Fruit fly (Drosophila melanogaster) Kc167 (cell line): Measurements from ENCODE around the gene CG7006.

Experiments
- Myc ChIP-seq: fragments of >200 bp; optimal IDR thresholded peaks from 2 replicates; lab custom pipeline; 2017; ENCODE audit warnings: missing external identifiers
- Sin3A ChIP-seq: fragments of >200 bp; optimal IDR thresholded peaks from 2 replicates; lab custom pipeline; 2018; ENCODE audit warnings: missing external identifiers
- h ChIP-seq: fragments of >200 bp; optimal IDR thresholded peaks from 3 replicates; lab custom pipeline; 2018; ENCODE audit warnings: missing external identifiers
- insv ChIP-seq: fragments of >200 bp; optimal IDR thresholded peaks from 3 replicates; lab custom pipeline; 2018; ENCODE audit warnings: missing external identifiers
- psq ChIP-seq: fragments of >200 bp; optimal IDR thresholded peaks from 2 replicates; lab custom pipeline; 2017; ENCODE audit warnings: missing external identifiers
- ttk ChIP-seq: sonication (Bioruptor generic); optimal IDR thresholded peaks from 2 replicates; lab custom pipeline; 2017; ENCODE audit warnings: missing external identifiers

Gene CG7006

dm6 chr3R:24850420-24850819 is at the start of gene CG7006:
Gene CG7006 (plus strand): TSS chr3R:24850627.
- TF ChIP-seq h, result no peak
- no peak for TF ChIP-seq psq
- TF ChIP-seq insv (lab: Kevin White, UChicago), result no peak
- TF ChIP-seq Sin3A (lab: Kevin White, UChicago), result no peak
- no peak for TF ChIP-seq ttk (lab: Kevin White, UChicago)
- TF ChIP-seq Myc, result no peak

DNA sequence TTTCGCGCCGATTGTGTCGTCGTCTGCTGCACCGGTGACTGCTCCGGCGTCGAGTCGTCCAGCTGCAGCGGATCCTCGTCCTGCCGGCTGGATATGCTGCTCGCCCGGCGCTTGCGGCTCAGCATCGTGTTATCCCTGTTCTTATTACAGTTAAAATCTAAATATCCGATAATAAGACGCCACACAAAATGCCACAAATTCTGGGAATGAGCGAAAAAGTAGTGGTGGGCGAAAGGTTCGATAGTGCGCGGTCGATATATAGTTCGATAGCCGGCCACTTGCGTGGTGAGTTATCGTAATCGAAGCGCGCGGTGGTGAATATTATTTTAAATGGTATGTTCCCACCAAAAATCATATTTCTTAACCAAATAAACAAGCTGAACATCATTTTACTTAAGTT is 45.4 kb upstream of the CG7006 start, which contains the start of gene polybromo:
Gene polybromo, minus strand, starts transcription at position 212 of the 400 bp plus-strand sequence.
- TF ChIP-seq ttk (lab: Kevin White, UChicago), result no peak
- no peak for TF ChIP-seq insv (lab: Kevin White, UChicago)
- no peak for TF ChIP-seq psq
- no peak for TF ChIP-seq Myc
- no peak for TF ChIP-seq h
- TF ChIP-seq Sin3A (lab: Kevin White, UChicago), result no peak

DNA sequence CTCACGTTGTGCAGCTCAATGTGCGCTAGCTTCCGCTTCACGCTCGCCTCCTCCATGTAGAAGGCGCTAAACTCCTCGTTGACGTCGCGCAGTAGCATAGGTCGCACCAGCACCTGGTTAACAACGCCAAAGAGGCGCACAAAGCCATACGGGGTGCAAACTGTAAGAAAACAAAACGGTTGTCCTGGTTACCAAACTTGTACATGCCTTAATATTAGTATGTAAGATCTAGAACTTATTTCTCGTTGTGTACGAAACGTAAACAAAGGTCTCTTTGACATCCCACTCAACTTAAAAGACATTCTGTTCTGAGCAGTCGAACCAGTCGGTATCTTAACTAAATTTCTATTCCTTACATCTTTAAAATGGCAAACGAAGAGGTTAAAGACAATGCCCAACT is 43.1 kb upstream of the CG7006 start, which contains the start of gene CG6980:
Gene CG6980, plus strand, starts transcription at position 301 of the 400 bp plus-strand sequence.
- TF ChIP-seq Myc (no peak), psq (no peak), insv (lab: Kevin White, UChicago) (no peak), Sin3A (lab: Kevin White, UChicago) (no peak), ttk (lab: Kevin White, UChicago) (no peak), h (no peak)

dm6 chr3R:24809576-24810279 is 40.7 kb upstream of the CG7006 start:
- no peak for TF ChIP-seq psq
- TF ChIP-seq Sin3A (lab: Kevin White, UChicago), result no peak
- no peak for TF ChIP-seq insv (lab: Kevin White, UChicago)
- TF ChIP-seq Myc, result no peak
- TF ChIP-seq h, result no peak
- TF ChIP-seq ttk (lab: Kevin White, UChicago), result no peak

- TF ChIP-seq psq, result no peak
- TF ChIP-seq Myc, result no peak
- TF ChIP-seq Sin3A (lab: Kevin White, UChicago), result no peak
- TF ChIP-seq insv (lab: Kevin White, UChicago), result no peak
- TF ChIP-seq h, result no peak
- no peak for TF ChIP-seq ttk (lab: Kevin White, UChicago)
Measured at dm6 chr3R:24810844-24811625, 39.4 kb upstream of the CG7006 start.

DNA sequence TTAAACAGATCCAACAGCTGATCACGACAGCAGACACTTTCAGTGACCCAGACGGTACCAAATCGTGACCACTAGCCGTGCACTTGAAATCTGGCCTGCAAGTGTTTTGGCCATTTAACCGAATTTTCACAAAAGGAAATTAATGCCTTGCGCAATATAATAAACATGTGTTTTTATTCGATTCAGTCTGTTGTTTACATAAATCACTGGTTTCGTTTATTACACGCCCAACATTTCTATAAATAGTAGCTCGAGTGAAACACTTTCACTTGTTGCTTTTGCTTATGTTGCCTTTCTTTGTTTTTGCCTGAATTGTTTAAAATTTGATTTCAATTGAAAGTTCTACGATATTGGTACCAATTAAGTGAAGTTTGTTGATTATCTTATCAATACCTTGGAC is 38.0 kb upstream of the CG7006 start:
- TF ChIP-seq Myc (no peak), Sin3A (lab: Kevin White, UChicago) (no peak), h (no peak), ttk (lab: Kevin White, UChicago) (no peak), insv (lab: Kevin White, UChicago) (no peak), psq (no peak)

dm6 chr3R:24812987-24813636 is 37.3 kb upstream of the CG7006 start:
- TF ChIP-seq Myc, result no peak
- no peak for TF ChIP-seq Sin3A (lab: Kevin White, UChicago)
- no peak for TF ChIP-seq ttk (lab: Kevin White, UChicago)
- TF ChIP-seq h, result no peak
- TF ChIP-seq insv (lab: Kevin White, UChicago), result no peak
- no peak for TF ChIP-seq psq

- TF ChIP-seq insv (lab: Kevin White, UChicago), result no peak
- TF ChIP-seq ttk (lab: Kevin White, UChicago), result no peak
- TF ChIP-seq psq, result no peak
- no peak for TF ChIP-seq h
- TF ChIP-seq Sin3A (lab: Kevin White, UChicago), result no peak
- no peak for TF ChIP-seq Myc
Measured at dm6 chr3R:24813637-24814301, 36.7 kb upstream of the CG7006 start, which contains the start of the genes lili and CG34150. Gene lili (minus strand): TSS chr3R:24814012. Gene CG34150 (plus strand): TSS chr3R:24814262.

dm6 chr3R:24816993-24817854 is 33.2 kb upstream of the CG7006 start, which contains the start of the genes CG5808 and Saf-B:
Gene CG5808 (minus strand): TSS chr3R:24817007.
Gene Saf-B (plus strand): TSS chr3R:24817464.
- TF ChIP-seq Sin3A (lab: Kevin White, UChicago), result no peak
- no peak for TF ChIP-seq psq
- TF ChIP-seq insv (lab: Kevin White, UChicago), result no peak
- TF ChIP-seq h, result no peak
- no peak for TF ChIP-seq ttk (lab: Kevin White, UChicago)
- TF ChIP-seq Myc, result no peak

DNA sequence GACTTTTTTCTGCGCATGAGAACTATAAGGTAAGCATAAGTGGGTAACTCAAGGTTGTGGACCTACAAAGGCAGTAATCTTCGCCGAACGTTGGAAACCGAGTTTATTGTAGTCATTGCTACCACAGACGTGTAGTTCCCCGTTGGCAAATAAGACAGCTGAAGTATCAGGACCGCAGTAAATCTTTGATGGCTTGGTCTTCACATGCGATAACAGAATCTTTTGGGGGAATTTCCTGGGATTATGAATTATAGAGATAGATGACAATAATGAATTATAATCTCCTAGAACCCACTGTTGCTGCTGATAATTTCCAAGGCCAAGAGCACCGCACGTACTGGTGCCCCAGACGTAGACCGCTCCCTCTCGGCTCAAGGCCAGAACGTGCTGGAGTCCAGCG is 27.4 kb upstream of the CG7006 start:
- TF ChIP-seq Myc, result no peak
- no peak for TF ChIP-seq ttk (lab: Kevin White, UChicago)
- TF ChIP-seq h, result no peak
- no peak for TF ChIP-seq Sin3A (lab: Kevin White, UChicago)
- no peak for TF ChIP-seq psq
- TF ChIP-seq insv (lab: Kevin White, UChicago), result no peak

DNA sequence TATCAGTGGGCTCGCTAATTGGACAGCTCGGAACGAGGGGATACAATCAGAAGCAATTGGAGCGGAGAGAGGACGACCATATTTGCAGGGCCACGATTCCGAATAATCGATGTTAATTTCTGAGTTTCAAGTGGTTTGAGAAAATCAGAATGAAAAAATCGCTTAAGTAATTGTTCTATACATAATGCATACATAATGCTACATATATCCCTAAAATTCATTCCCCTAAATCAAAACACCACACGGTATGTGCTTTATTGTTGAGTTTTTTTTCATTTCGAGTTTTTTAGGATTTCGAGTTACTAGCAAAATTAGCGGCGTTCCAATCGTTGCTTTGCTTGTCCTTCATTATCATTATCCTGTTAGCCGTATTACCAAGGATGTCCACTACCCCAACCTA is 24.9 kb upstream of the CG7006 start, which contains the start of gene niki:
Gene niki, minus strand, starts transcription at position 101 of the 400 bp plus-strand sequence.
- TF ChIP-seq h, result no peak
- TF ChIP-seq psq, result no peak
- no peak for TF ChIP-seq ttk (lab: Kevin White, UChicago)
- TF ChIP-seq Sin3A (lab: Kevin White, UChicago), result no peak
- no peak for TF ChIP-seq Myc
- no peak for TF ChIP-seq insv (lab: Kevin White, UChicago)
